Fruit fly (Drosophila melanogaster) whole organism, prepupa: ENCODE results near the gene Top3beta.

Experiments used
- CG10631 ChIP-seq: fragments of 200-800 bp; sonication (Bioruptor generic); optimal IDR thresholded peaks from 2 replicates; lab custom pipeline; 2016; ENCODE audit warnings: missing biosample characterization, missing genetic modification characterization
- CG10669 ChIP-seq: fragments of 200-800 bp; sonication (Bioruptor generic); optimal IDR thresholded peaks from 3 replicates; lab custom pipeline; 2018; ENCODE audit warnings: missing biosample characterization, mild to moderate bottlenecking, missing genetic modification characterization, moderate library complexity
- CG11294 ChIP-seq: fragments of 200-800 bp; sonication (Bioruptor generic); IDR thresholded peaks from 2 replicates; pipeline ENCODE4 v1.3.6; 2022; ENCODE audit warnings: missing biosample characterization, missing genetic modification characterization
- CG16779 ChIP-seq: fragments of 200-800 bp; sonication (Bioruptor generic); optimal IDR thresholded peaks from 3 replicates; lab custom pipeline; 2017; ENCODE audit warnings: missing biosample characterization, mild to moderate bottlenecking, missing genetic modification characterization
- CG3032 ChIP-seq: fragments of 200-800 bp; optimal IDR thresholded peaks from 2 replicates; lab custom pipeline; 2019; ENCODE audit warnings: missing biosample characterization, mild to moderate bottlenecking, missing genetic modification characterization, moderate library complexity
- CG31627 ChIP-seq: fragments of 200-800 bp; sonication (Bioruptor generic); optimal IDR thresholded peaks from 3 replicates; lab custom pipeline; 2016; ENCODE audit warnings: missing biosample characterization, missing genetic modification characterization
- CG32006 ChIP-seq: fragments of 200-800 bp; sonication (Bioruptor generic); optimal IDR thresholded peaks from 3 replicates; lab custom pipeline; 2017; ENCODE audit warnings: missing biosample characterization, mild to moderate bottlenecking, missing genetic modification characterization
- CG34406 ChIP-seq: fragments of 200-800 bp; sonication (Bioruptor generic); optimal IDR thresholded peaks from 3 replicates; lab custom pipeline; 2016; ENCODE audit warnings: missing biosample characterization, missing genetic modification characterization
- CG3919 ChIP-seq: fragments of 200-800 bp; sonication (Bioruptor generic); optimal IDR thresholded peaks from 3 replicates; lab custom pipeline; 2016; ENCODE audit warnings: missing biosample characterization, missing genetic modification characterization
- CG4318 ChIP-seq: fragments of 200-800 bp; sonication (Bioruptor generic); optimal IDR thresholded peaks from 3 replicates; lab custom pipeline; 2017; ENCODE audit warnings: missing biosample characterization, mild to moderate bottlenecking, missing genetic modification characterization
- CG6163 ChIP-seq: fragments of 200-800 bp; sonication (Bioruptor generic); IDR thresholded peaks from 3 replicates; pipeline ENCODE4 v1.3.6; 2022; ENCODE audit warnings: missing biosample characterization, missing genetic modification characterization
- CG6276 ChIP-seq: fragments of 200-800 bp; sonication (Bioruptor generic); optimal IDR thresholded peaks from 2 replicates; lab custom pipeline; 2017; ENCODE audit warnings: missing biosample characterization, mild to moderate bottlenecking, missing genetic modification characterization
- CG6792 ChIP-seq: fragments of 200-800 bp; sonication (Bioruptor generic); optimal IDR thresholded peaks from 3 replicates; lab custom pipeline; 2016; ENCODE audit warnings: missing biosample characterization, missing genetic modification characterization
- CG6808 ChIP-seq: fragments of 200-800 bp; sonication (Bioruptor generic); optimal IDR thresholded peaks from 3 replicates; lab custom pipeline; 2017; ENCODE audit warnings: missing biosample characterization, missing genetic modification characterization, mild to moderate bottlenecking, moderate library complexity, missing genetic modification reagents
- CG6854 ChIP-seq: fragments of 200-800 bp; sonication (Bioruptor generic); optimal IDR thresholded peaks from 2 replicates; lab custom pipeline; 2017; ENCODE audit warnings: missing biosample characterization, mild to moderate bottlenecking, missing genetic modification characterization
- CG7368 ChIP-seq: fragments of 200-800 bp; sonication (Bioruptor generic); optimal IDR thresholded peaks from 3 replicates; lab custom pipeline; 2016; ENCODE audit warnings: missing biosample characterization, missing genetic modification characterization
- CG8319 ChIP-seq: fragments of 200-800 bp; sonication (Bioruptor generic); optimal IDR thresholded peaks from 3 replicates; lab custom pipeline; 2016; ENCODE audit warnings: missing biosample characterization, missing genetic modification characterization
- CG8632 ChIP-seq: fragments of 200-800 bp; sonication (Bioruptor generic); optimal IDR thresholded peaks from 3 replicates; lab custom pipeline; 2016; ENCODE audit warnings: missing biosample characterization, missing genetic modification characterization
- CG9139 ChIP-seq: fragments of 200-800 bp; sonication (Bioruptor generic); optimal IDR thresholded peaks from 3 replicates; lab custom pipeline; 2017; ENCODE audit warnings: missing biosample characterization, mild to moderate bottlenecking, missing genetic modification characterization
- Eip75B ChIP-seq: fragments of 200-800 bp; sonication (Bioruptor generic); optimal IDR thresholded peaks from 3 replicates; lab custom pipeline; 2016; ENCODE audit warnings: missing biosample characterization, missing genetic modification characterization
- Eip78C ChIP-seq: fragments of 200-800 bp; sonication (Bioruptor generic); peaks from one replicate; lab custom pipeline; 2016; ENCODE audit warnings: missing biosample characterization, missing genetic modification characterization
- Ets21C ChIP-seq: fragments of 200-800 bp; sonication (Bioruptor generic); optimal IDR thresholded peaks from 3 replicates; lab custom pipeline; 2016; ENCODE audit warnings: missing biosample characterization, missing genetic modification characterization
- Ets96B ChIP-seq: fragments of 200-800 bp; optimal IDR thresholded peaks from 2 replicates; lab custom pipeline; 2019; ENCODE audit warnings: missing biosample characterization, mild to moderate bottlenecking, missing genetic modification characterization, moderate library complexity
- Hr38 ChIP-seq: sonication (Bioruptor generic); optimal IDR thresholded peaks from 2 replicates; lab custom pipeline; 2016; ENCODE audit warnings: missing biosample characterization, missing genetic modification characterization
- Hr39 ChIP-seq: fragments of 200-800 bp; sonication (Bioruptor generic); optimal IDR thresholded peaks from 2 replicates; lab custom pipeline; 2016; ENCODE audit warnings: missing biosample characterization, missing genetic modification characterization
- Hr4 ChIP-seq: fragments of 200-800 bp; sonication (Bioruptor generic); optimal IDR thresholded peaks from 3 replicates; lab custom pipeline; 2016; ENCODE audit warnings: missing biosample characterization, missing genetic modification characterization
- Lpt ChIP-seq: fragments of 200-800 bp; sonication (Bioruptor generic); optimal IDR thresholded peaks from 3 replicates; lab custom pipeline; 2016; ENCODE audit warnings: missing biosample characterization, missing genetic modification characterization
- Met ChIP-seq: fragments of 200-800 bp; sonication (Bioruptor generic); optimal IDR thresholded peaks from 3 replicates; lab custom pipeline; 2016; ENCODE audit warnings: missing biosample characterization, missing genetic modification characterization
- OdsH ChIP-seq: fragments of 200-800 bp; sonication (Bioruptor generic); optimal IDR thresholded peaks from 3 replicates; lab custom pipeline; 2016; ENCODE audit warnings: missing biosample characterization, missing genetic modification characterization
- Smox ChIP-seq: fragments of 200-800 bp; sonication (Bioruptor generic); optimal IDR thresholded peaks from 3 replicates; lab custom pipeline; 2016; ENCODE audit warnings: missing biosample characterization, missing genetic modification characterization
- Sox102F ChIP-seq: fragments of 200-800 bp; sonication (Bioruptor generic); optimal IDR thresholded peaks from 2 replicates; lab custom pipeline; 2016; ENCODE audit warnings: missing biosample characterization, mild to moderate bottlenecking, missing genetic modification characterization
- Sox14 ChIP-seq: fragments of 200-800 bp; sonication (Bioruptor generic); optimal IDR thresholded peaks from 3 replicates; lab custom pipeline; 2016; ENCODE audit warnings: missing biosample characterization, missing genetic modification characterization
- achi ChIP-seq: fragments of 200-800 bp; sonication (Bioruptor generic); optimal IDR thresholded peaks from 3 replicates; lab custom pipeline; 2016; ENCODE audit warnings: missing biosample characterization, missing genetic modification characterization
- acj6 ChIP-seq: fragments of 200-800 bp; sonication (Bioruptor generic); optimal IDR thresholded peaks from 3 replicates; lab custom pipeline; 2016; ENCODE audit warnings: missing biosample characterization, missing genetic modification characterization
- cyc ChIP-seq: fragments of 200-800 bp; sonication (Bioruptor generic); optimal IDR thresholded peaks from 3 replicates; lab custom pipeline; 2016; ENCODE audit warnings: missing biosample characterization, missing genetic modification characterization
- dac ChIP-seq: fragments of 200-800 bp; sonication (Bioruptor generic); optimal IDR thresholded peaks from 2 replicates; lab custom pipeline; 2017; ENCODE audit warnings: missing biosample characterization, mild to moderate bottlenecking, missing genetic modification characterization
- dsx ChIP-seq: fragments of 200-800 bp; optimal IDR thresholded peaks from 3 replicates; lab custom pipeline; 2019; ENCODE audit warnings: missing biosample characterization, mild to moderate bottlenecking, missing genetic modification characterization, moderate library complexity; ENCODE audit not compliant: poor library complexity, severe bottlenecking
- esn ChIP-seq: fragments of 200-800 bp; sonication (Bioruptor generic); optimal IDR thresholded peaks from 2 replicates; lab custom pipeline; 2016; ENCODE audit warnings: missing biosample characterization, mild to moderate bottlenecking, missing genetic modification characterization, moderate library complexity
- fd59A ChIP-seq: fragments of 200-800 bp; sonication (Bioruptor generic); optimal IDR thresholded peaks from 2 replicates; lab custom pipeline; 2017; ENCODE audit warnings: missing biosample characterization, mild to moderate bottlenecking, missing genetic modification characterization, missing genetic modification reagents
- fkh ChIP-seq: fragments of 200-800 bp; sonication (Bioruptor generic); optimal IDR thresholded peaks from 3 replicates; lab custom pipeline; 2017; ENCODE audit warnings: missing biosample characterization, mild to moderate bottlenecking, missing genetic modification characterization, moderate library complexity
- lz ChIP-seq: fragments of 200-800 bp; sonication (Bioruptor generic); optimal IDR thresholded peaks from 3 replicates; lab custom pipeline; 2016; ENCODE audit warnings: missing biosample characterization, missing genetic modification characterization
- pdm3 ChIP-seq: fragments of 200-800 bp; sonication (Bioruptor generic); optimal IDR thresholded peaks from 3 replicates; lab custom pipeline; 2016; ENCODE audit warnings: missing biosample characterization, missing genetic modification characterization
- spab ChIP-seq: fragments of 200-800 bp; sonication (Bioruptor generic); optimal IDR thresholded peaks from 2 replicates; lab custom pipeline; 2017; ENCODE audit warnings: missing biosample characterization, mild to moderate bottlenecking, missing genetic modification characterization, missing genetic modification reagents
- ss ChIP-seq, 2 experiments: fragments of 200-800 bp; sonication (Bioruptor generic); optimal IDR thresholded peaks; 2 replicates in 1 of 2; 3 replicates in 1 of 2; lab custom pipeline; 2017 to 2018; ENCODE audit warnings: mild to moderate bottlenecking in 2 of 2, missing biosample characterization in 2 of 2, missing genetic modification characterization in 2 of 2, moderate library complexity in 1 of 2
- svp ChIP-seq: fragments of 200-800 bp; sonication (Bioruptor generic); peaks from one replicate; lab custom pipeline; 2016; ENCODE audit warnings: missing biosample characterization, missing genetic modification characterization
- topi ChIP-seq: fragments of 200-800 bp; sonication (Bioruptor generic); optimal IDR thresholded peaks from 3 replicates; lab custom pipeline; 2016; ENCODE audit warnings: missing biosample characterization, missing genetic modification characterization
- vri ChIP-seq: fragments of 200-800 bp; sonication (Bioruptor generic); optimal IDR thresholded peaks from 3 replicates; lab custom pipeline; 2016; ENCODE audit warnings: missing biosample characterization, mild to moderate bottlenecking, missing genetic modification characterization

The Top3beta gene

DNA sequence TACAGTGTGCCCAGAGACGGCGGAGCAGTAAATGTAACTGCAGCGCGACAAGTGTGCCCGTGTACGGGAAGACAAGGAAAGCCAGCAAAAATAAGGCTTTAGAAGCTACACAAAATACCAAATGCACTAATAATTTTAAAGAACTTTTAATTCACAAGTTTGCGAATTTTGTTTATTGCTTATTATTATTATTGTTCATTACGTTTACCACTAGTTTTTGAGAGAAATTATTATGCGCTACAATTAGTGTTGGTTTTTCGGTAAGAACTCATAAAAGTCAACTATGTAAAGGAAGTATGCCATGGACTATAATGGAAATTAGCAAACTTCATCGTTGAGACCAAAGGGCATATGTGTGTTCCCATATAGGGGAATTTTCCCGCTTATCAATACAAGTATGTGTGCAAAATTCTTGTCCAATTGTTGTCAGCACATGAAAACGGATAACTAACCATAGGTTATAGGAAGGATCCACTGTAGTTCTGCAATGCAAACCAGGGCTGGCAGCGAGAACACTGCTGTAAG lies 20.5 kb downstream of the Top3beta start, which contains the start of gene schlank (continued):
- peak; percentile 61 for TF ChIP-seq cyc

- TF ChIP-seq Sox102F, result no peak
- no peak for TF ChIP-seq OdsH (GFP tag; lab: Kevin White, UChicago)
- no peak for TF ChIP-seq CG6854 (GFP tag; lab: Kevin White, UChicago)
- TF ChIP-seq CG34406 (GFP tag; lab: Kevin White, UChicago), result no peak
- no peak for TF ChIP-seq CG9139 (GFP tag; lab: Kevin White, UChicago)
- no peak for TF ChIP-seq CG32006 (GFP tag; lab: Kevin White, UChicago)
- TF ChIP-seq fkh (GFP tag; lab: Kevin White, UChicago), result no peak
- no peak for TF ChIP-seq CG10631 (GFP tag; lab: Kevin White, UChicago)
- no peak for TF ChIP-seq spab (GFP tag; lab: Kevin White, UChicago)
Measured at dm6 chrX:6266092-6266491, 21.7 kb downstream of the Top3beta start.

DNA sequence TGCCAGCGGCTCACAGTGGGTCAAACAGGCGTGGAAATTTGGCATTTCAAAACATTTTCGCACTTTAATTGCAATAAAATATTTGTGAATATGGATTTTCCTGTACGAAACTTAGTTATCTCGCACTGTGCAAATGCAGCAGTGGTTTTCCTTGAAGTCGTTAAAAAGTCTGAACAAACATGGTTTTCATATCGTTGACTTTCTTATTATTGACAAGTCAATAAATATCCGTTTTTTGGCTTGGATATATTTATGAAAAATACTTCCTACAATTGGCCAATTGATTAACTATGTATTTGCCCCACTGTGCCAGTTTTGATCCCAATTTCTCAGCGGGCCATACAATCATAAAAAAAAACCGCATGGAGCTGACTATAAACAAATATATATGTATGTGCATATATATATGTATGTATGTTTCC lies 22.3 kb downstream of the Top3beta start:
- peak; percentile 88 for TF ChIP-seq CG10669 (GFP tag; lab: Kevin White, UChicago)
- peak; percentile 89 for TF ChIP-seq CG31627
- TF ChIP-seq CG4318 (GFP tag; lab: Kevin White, UChicago), result peak; percentile 96
- TF ChIP-seq Ets21C (GFP tag; lab: Kevin White, UChicago), result peak; percentile 84
- TF ChIP-seq CG16779 (tag; lab: Kevin White, UChicago), result peak; percentile 89
- peak; percentile 82 for TF ChIP-seq fd59A (GFP tag; lab: Kevin White, UChicago)
- TF ChIP-seq spab (GFP tag; lab: Kevin White, UChicago), result peak; percentile 85
- peak; percentile 95 for TF ChIP-seq OdsH (GFP tag; lab: Kevin White, UChicago)
- TF ChIP-seq ss (GFP tag; optimal IDR thresholded peaks at IDR 0.05; lab: Kevin White, UChicago), result peak; percentile 64 to 78
- TF ChIP-seq CG8632 (GFP tag; lab: Kevin White, UChicago), result peak; percentile 94
- TF ChIP-seq Lpt (GFP tag; lab: Kevin White, UChicago), result peak; percentile 97
- TF ChIP-seq CG11294 (GFP tag; lab: Robert Waterston, UW), result peak; percentile 90
- TF ChIP-seq CG6792 (GFP tag; lab: Kevin White, UChicago), result peak; percentile 93
- TF ChIP-seq CG6854 (GFP tag; lab: Kevin White, UChicago), result peak; percentile 56
- peak; percentile 93 for TF ChIP-seq CG34406 (GFP tag; lab: Kevin White, UChicago)
- TF ChIP-seq pdm3 (GFP tag; lab: Kevin White, UChicago), result peak; percentile 96
- TF ChIP-seq Smox, result peak; percentile 89
- peak; percentile 93 for TF ChIP-seq CG8319
- TF ChIP-seq Hr4 (GFP tag; lab: Kevin White, UChicago), result peak; percentile 97
- peak; percentile 83 for TF ChIP-seq CG6808 (GFP tag; lab: Kevin White, UChicago)
- peak; percentile 87 for TF ChIP-seq CG7368 (GFP tag; lab: Kevin White, UChicago)
- TF ChIP-seq svp (GFP tag; lab: Kevin White, UChicago), result peak; percentile 94
- TF ChIP-seq dsx, result peak; percentile 74
- peak; percentile 91 for TF ChIP-seq Hr39 (GFP tag; lab: Kevin White, UChicago)
- peak; percentile 94 for TF ChIP-seq Eip75B (GFP tag; lab: Kevin White, UChicago)
- peak; percentile 91 for TF ChIP-seq Met
- TF ChIP-seq esn (GFP tag; lab: Kevin White, UChicago), result peak; percentile 93
- peak; percentile 65 for TF ChIP-seq fkh (GFP tag; lab: Kevin White, UChicago)
- TF ChIP-seq CG3032 (tag; lab: Kevin White, UChicago), result peak; percentile 80
- TF ChIP-seq Hr38, result peak; percentile 64
- peak; percentile 98 for TF ChIP-seq Eip78C (GFP tag; lab: Kevin White, UChicago)
- peak; percentile 78 for TF ChIP-seq Ets96B (tag; lab: Kevin White, UChicago)
- peak; percentile 92 for TF ChIP-seq Sox14
- peak; percentile 92 for TF ChIP-seq topi (GFP tag; lab: Kevin White, UChicago)
- TF ChIP-seq CG9139 (GFP tag; lab: Kevin White, UChicago), result peak; percentile 73
- TF ChIP-seq acj6 (GFP tag; lab: Kevin White, UChicago), result peak; percentile 90
- TF ChIP-seq lz, result peak; percentile 92
- peak; percentile 94 for TF ChIP-seq CG6276
- peak; percentile 94 for TF ChIP-seq achi (GFP tag; lab: Kevin White, UChicago)
- peak; percentile 93 for TF ChIP-seq CG3919
- peak; percentile 91 for TF ChIP-seq CG6163 (GFP tag; lab: Robert Waterston, UW)
- TF ChIP-seq dac (GFP tag; lab: Kevin White, UChicago), result peak; percentile 97
- TF ChIP-seq vri, result peak; percentile 82
